Worm (Caenorhabditis elegans) whole organism, late embryonic: ENCODE results near the gene C13G5.2.
A peak's percentile ranks its signal among the peaks of the same experiment; 100 is the strongest.

Experiments
- C08G9.2 ChIP-seq: sonication (generic microtip); optimal IDR thresholded peaks from 2 replicates; lab custom pipeline; 2016; ENCODE audit warnings: mild to moderate bottlenecking, missing genetic modification characterization, moderate library complexity, missing compliant biosample characterization
- C38D4.7 ChIP-seq: fragments of 200-800 bp; sonication (Bioruptor generic); optimal IDR thresholded peaks from 2 replicates; lab custom pipeline; 2018; ENCODE audit warnings: mild to moderate bottlenecking, missing genetic modification characterization, moderate library complexity, missing compliant biosample characterization
- K02D7.2 ChIP-seq: sonication (generic microtip); optimal IDR thresholded peaks from 2 replicates; lab custom pipeline; 2017; ENCODE audit warnings: mild to moderate bottlenecking, missing genetic modification characterization, missing compliant biosample characterization
- K09A11.1 ChIP-seq: sonication (generic microtip); optimal IDR thresholded peaks from 2 replicates; lab custom pipeline; 2017; ENCODE audit warnings: antibody characterized with exemption, mild to moderate bottlenecking, missing genetic modification characterization, missing compliant biosample characterization; ENCODE audit not compliant: insufficient read depth
- T23F11.4 ChIP-seq: fragments of 200-800 bp; sonication (Bioruptor generic); optimal IDR thresholded peaks from 2 replicates; lab custom pipeline; 2018; ENCODE audit warnings: mild to moderate bottlenecking, missing genetic modification characterization, missing compliant biosample characterization
- ama-1 ChIP-seq: fragments of 150-350 bp; optimal IDR thresholded peaks from 2 replicates; lab custom pipeline; 2014
- ceh-18 ChIP-seq: sonication (generic microtip); optimal IDR thresholded peaks from 2 replicates; lab custom pipeline; 2016; ENCODE audit warnings: missing genetic modification characterization, missing compliant biosample characterization
- ceh-19 ChIP-seq: fragments of 200-800 bp; sonication (Bioruptor generic); optimal IDR thresholded peaks from 2 replicates; lab custom pipeline; 2018; ENCODE audit warnings: mild to moderate bottlenecking, missing genetic modification characterization, missing compliant biosample characterization
- ceh-30 ChIP-seq: fragments of 150-350 bp; optimal IDR thresholded peaks from 2 replicates; lab custom pipeline; 2014; ENCODE audit warnings: missing biosample characterization, missing genetic modification characterization
- ceh-34 ChIP-seq: sonication (generic microtip); optimal IDR thresholded peaks from 2 replicates; lab custom pipeline; 2016; ENCODE audit warnings: mild to moderate bottlenecking, missing genetic modification characterization, missing compliant biosample characterization
- ceh-45 ChIP-seq: fragments of 200-800 bp; sonication (Bioruptor generic); IDR thresholded peaks from 2 replicates; pipeline ENCODE4 v1.3.6; 2022; ENCODE audit warnings: missing genetic modification reagents, missing genetic modification characterization, missing compliant biosample characterization
- ceh-48 ChIP-seq: sonication (generic microtip); optimal IDR thresholded peaks from 2 replicates; lab custom pipeline; 2016; ENCODE audit warnings: missing genetic modification characterization, inconsistent platforms, missing compliant biosample characterization
- ceh-6 ChIP-seq: fragments of 200-800 bp; sonication (Bioruptor generic); optimal IDR thresholded peaks from 2 replicates; lab custom pipeline; 2018; ENCODE audit warnings: mild to moderate bottlenecking, missing genetic modification characterization, missing compliant biosample characterization
- ceh-9 ChIP-seq: sonication (generic microtip); optimal IDR thresholded peaks from 2 replicates; lab custom pipeline; 2016; ENCODE audit warnings: mild to moderate bottlenecking, missing genetic modification characterization, inconsistent platforms, missing compliant biosample characterization
- che-1 ChIP-seq: sonication (generic microtip); optimal IDR thresholded peaks from 2 replicates; lab custom pipeline; 2016; ENCODE audit warnings: mild to moderate bottlenecking, missing genetic modification characterization, missing compliant biosample characterization
- dmd-4 ChIP-seq: sonication (generic microtip); optimal IDR thresholded peaks from 2 replicates; lab custom pipeline; 2016; ENCODE audit warnings: borderline replicate concordance, missing genetic modification characterization, missing compliant biosample characterization
- elt-2 ChIP-seq: sonication (generic microtip); optimal IDR thresholded peaks from 2 replicates; lab custom pipeline; 2016; ENCODE audit warnings: missing genetic modification reagents, missing genetic modification characterization, missing compliant biosample characterization
- elt-4 ChIP-seq: sonication (generic microtip); optimal IDR thresholded peaks from 2 replicates; lab custom pipeline; 2016; ENCODE audit warnings: missing genetic modification characterization, missing compliant biosample characterization
- ets-4 ChIP-seq: sonication (generic microtip); optimal IDR thresholded peaks from 2 replicates; lab custom pipeline; 2016; ENCODE audit warnings: missing genetic modification characterization, missing compliant biosample characterization
- fkh-10 ChIP-seq: fragments of 150-350 bp; optimal IDR thresholded peaks from 2 replicates; lab custom pipeline; 2014; ENCODE audit warnings: missing biosample characterization, missing genetic modification reagents, missing genetic modification characterization
- gmeb-2 ChIP-seq: sonication (generic microtip); optimal IDR thresholded peaks from 2 replicates; lab custom pipeline; 2016; ENCODE audit warnings: missing genetic modification characterization, inconsistent platforms, missing compliant biosample characterization
- hlh-13 ChIP-seq: fragments of 200-800 bp; sonication (Bioruptor generic); optimal IDR thresholded peaks from 2 replicates; lab custom pipeline; 2018; ENCODE audit warnings: mild to moderate bottlenecking, missing genetic modification characterization, missing compliant biosample characterization
- hlh-15 ChIP-seq: sonication (generic microtip); optimal IDR thresholded peaks from 2 replicates; lab custom pipeline; 2016; ENCODE audit warnings: missing genetic modification characterization, missing compliant biosample characterization
- lim-6 ChIP-seq: sonication (generic microtip); optimal IDR thresholded peaks from 2 replicates; lab custom pipeline; 2016; ENCODE audit warnings: missing genetic modification characterization, missing compliant biosample characterization
- lin-11 ChIP-seq: fragments of 200-800 bp; sonication (Bioruptor generic); optimal IDR thresholded peaks from 2 replicates; lab custom pipeline; 2018; ENCODE audit warnings: mild to moderate bottlenecking, missing genetic modification characterization, missing compliant biosample characterization
- mec-3 ChIP-seq: sonication (generic microtip); optimal IDR thresholded peaks from 2 replicates; lab custom pipeline; 2016; ENCODE audit warnings: borderline replicate concordance, missing genetic modification characterization, missing compliant biosample characterization
- nhr-11 ChIP-seq: fragments of 150-350 bp; optimal IDR thresholded peaks from 2 replicates; lab custom pipeline; 2014; ENCODE audit warnings: missing biosample characterization, missing genetic modification characterization
- npax-4 ChIP-seq: sonication (generic microtip); optimal IDR thresholded peaks from 2 replicates; lab custom pipeline; 2016; ENCODE audit warnings: missing genetic modification characterization, missing compliant biosample characterization
- pat-9 ChIP-seq: fragments of 200-800 bp; sonication (Bioruptor generic); optimal IDR thresholded peaks from 2 replicates; lab custom pipeline; 2018; ENCODE audit warnings: mild to moderate bottlenecking, missing genetic modification characterization, moderate library complexity, missing compliant biosample characterization
- pax-1 ChIP-seq: fragments of 150-350 bp; optimal IDR thresholded peaks from 2 replicates; lab custom pipeline; 2014; ENCODE audit warnings: missing biosample characterization, missing genetic modification characterization
- pha-4 ChIP-seq: fragments of 150-350 bp; optimal IDR thresholded peaks from 2 replicates; lab custom pipeline; 2018; ENCODE audit warnings: missing biosample characterization, missing genetic modification reagents, missing genetic modification characterization
- pros-1 ChIP-seq: fragments of 150-350 bp; optimal IDR thresholded peaks from 2 replicates; lab custom pipeline; 2014; ENCODE audit warnings: missing biosample characterization, missing genetic modification reagents, missing genetic modification characterization
- sdc-2 ChIP-seq: sonication (generic microtip); optimal IDR thresholded peaks from 2 replicates; lab custom pipeline; 2016; ENCODE audit warnings: missing genotype, missing genetic modification characterization, missing compliant biosample characterization
- sox-2 ChIP-seq: fragments of 200-800 bp; sonication (Bioruptor generic); IDR thresholded peaks from 2 replicates; pipeline ENCODE4 v1.3.6; 2022; ENCODE audit warnings: missing genetic modification reagents, missing genetic modification characterization, missing compliant biosample characterization
- syd-9 ChIP-seq: sonication (generic microtip); optimal IDR thresholded peaks from 2 replicates; lab custom pipeline; 2016; ENCODE audit warnings: mild to moderate bottlenecking, missing genetic modification characterization, moderate library complexity, missing compliant biosample characterization
- ttx-3 ChIP-seq: sonication (generic microtip); optimal IDR thresholded peaks from 2 replicates; lab custom pipeline; 2016; ENCODE audit warnings: missing genetic modification reagents, missing genetic modification characterization, missing compliant biosample characterization
- unc-42 ChIP-seq: sonication (generic microtip); optimal IDR thresholded peaks from 2 replicates; lab custom pipeline; 2016; ENCODE audit warnings: missing genotype, missing genetic modification characterization, missing compliant biosample characterization

C13G5.2 gene

DNA sequence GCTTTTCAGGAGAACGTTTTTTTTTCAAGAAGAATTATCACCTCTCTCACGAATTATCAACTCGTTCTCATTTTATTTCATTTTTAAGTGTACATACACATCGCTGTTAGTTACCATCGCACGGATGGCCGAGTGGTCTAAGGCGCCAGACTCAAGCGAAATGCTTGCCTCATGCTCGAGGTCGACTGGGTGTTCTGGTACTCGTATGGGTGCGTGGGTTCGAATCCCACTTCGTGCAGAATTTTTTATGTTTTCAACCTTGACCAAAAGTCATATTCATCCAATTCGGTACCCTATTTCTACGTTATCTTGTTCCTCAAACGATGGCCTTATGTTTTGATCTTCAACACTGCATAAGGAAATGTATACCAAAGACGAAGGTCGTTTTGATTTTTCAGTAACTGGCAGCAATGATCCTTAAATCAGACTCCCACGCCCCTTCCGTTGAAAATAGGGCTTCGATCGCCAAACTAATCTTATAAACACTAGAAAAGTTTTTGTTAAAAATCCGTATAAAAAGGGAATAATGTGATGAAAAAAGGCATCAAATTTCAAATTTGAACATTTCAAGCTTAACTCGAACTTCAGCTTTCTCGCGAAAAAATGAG, 21.0 kb upstream of the C13G5.2 start, which contains the start of gene fip-1:
Gene fip-1 (plus strand): TSS at position 558 of the 608 bp plus-strand sequence.
- no peak for TF ChIP-seq C08G9.2 (tag; lab: Kevin White, UChicago)
- TF ChIP-seq nhr-11 = no peak
- no peak for TF ChIP-seq ets-4 (tag; lab: Kevin White, UChicago)
- no peak for TF ChIP-seq lin-11 (tag; lab: Kevin White, UChicago)
- no peak for TF ChIP-seq lim-6 (tag; lab: Kevin White, UChicago)

ce11 chrIII:8636803-8637202, 18.5 kb upstream of the C13G5.2 start:
- no peak for TF ChIP-seq ceh-30 (tag; lab: Kevin White, UChicago)
- TF ChIP-seq C38D4.7 = no peak
- TF ChIP-seq pros-1 (tag; lab: Kevin White, UChicago) = no peak
- TF ChIP-seq sox-2 = no peak
- no peak for TF ChIP-seq lim-6 (tag; lab: Kevin White, UChicago)
- TF ChIP-seq dmd-4 (tag; lab: Kevin White, UChicago) = no peak
- no peak for TF ChIP-seq ttx-3 (tag; lab: Kevin White, UChicago)
- TF ChIP-seq K09A11.1 (tag; lab: Kevin White, UChicago) = no peak
- TF ChIP-seq pat-9 (tag; lab: Kevin White, UChicago) = no peak
- TF ChIP-seq, all 69 proteins: peak for 0

DNA sequence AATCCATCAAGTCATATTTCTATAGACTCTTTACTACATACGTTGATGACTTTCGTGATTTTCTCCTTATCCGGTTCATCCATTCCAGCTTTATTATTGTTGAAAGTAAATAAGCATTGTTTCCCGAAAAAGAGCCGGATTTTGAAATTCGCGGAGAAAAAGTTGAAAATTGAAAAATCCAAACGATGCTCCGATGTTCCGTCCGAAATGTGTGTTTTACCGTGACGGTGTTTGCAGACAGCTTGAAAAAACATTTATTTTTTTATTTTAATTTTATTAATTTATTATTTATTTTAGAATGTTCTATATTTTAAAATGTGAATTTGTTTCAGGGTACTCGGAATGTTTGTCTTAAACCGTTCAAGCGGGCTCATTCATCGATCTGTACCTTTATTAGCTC, 12.6 kb upstream of the C13G5.2 start, which contains the start of gene dnj-10:
Gene dnj-10 (plus strand): TSS at position 333 of the 400 bp plus-strand sequence.
- TF ChIP-seq dmd-4 (tag; lab: Kevin White, UChicago) (no peak), unc-42 (tag; lab: Kevin White, UChicago) (peak; percentile 6)

DNA sequence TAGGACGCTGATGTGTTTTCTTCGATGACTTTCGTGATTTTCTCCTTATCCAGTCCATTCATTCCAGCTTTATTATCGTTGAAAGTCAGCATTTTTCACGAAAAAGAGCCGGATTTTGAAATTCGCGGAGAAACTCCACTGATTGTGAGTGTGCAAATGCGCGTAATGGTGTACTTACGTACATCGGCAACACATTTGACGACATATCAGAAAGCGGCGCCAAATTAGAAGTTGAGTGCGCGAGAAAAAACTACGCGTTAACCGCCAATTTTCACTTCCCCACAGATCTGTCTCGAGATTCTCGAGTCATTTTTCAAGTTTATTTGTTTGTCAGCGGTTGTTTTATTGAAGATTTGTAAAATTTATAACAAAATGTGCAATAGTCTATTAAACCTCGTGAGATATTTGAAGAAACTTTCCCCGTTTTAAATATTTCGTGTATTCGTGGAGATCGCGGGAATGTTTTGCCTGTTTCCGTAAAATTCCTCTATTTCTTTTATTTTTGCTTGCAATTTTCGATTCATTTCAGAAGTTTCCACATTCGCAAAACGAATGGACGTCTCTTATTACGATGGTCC, 10.2 kb upstream of the C13G5.2 start, which contains the start of the genes polk-1 and gpr-1:
Gene polk-1 (minus strand): TSS at position 186 of the 578 bp plus-strand sequence.
Gene gpr-1 (plus strand): TSS at position 528 of the 578 bp plus-strand sequence.
- TF ChIP-seq K02D7.2 (no peak), hlh-13 (GFP tag; lab: Kevin White, UChicago) (no peak), ama-1 (lab: Kevin White, UChicago) (no peak), ceh-6 (no peak), unc-42 (tag; lab: Kevin White, UChicago) (no peak), mec-3 (no peak), che-1 (tag; lab: Kevin White, UChicago) (no peak), sox-2 (no peak), pax-1 (tag; lab: Kevin White, UChicago) (no peak), ceh-48 (tag; lab: Kevin White, UChicago) (no peak), ceh-34 (tag; lab: Kevin White, UChicago) (no peak), T23F11.4 (GFP tag; lab: Kevin White, UChicago) (no peak), K09A11.1 (tag; lab: Kevin White, UChicago) (no peak), sdc-2 (tag; lab: Kevin White, UChicago) (no peak), lin-11 (tag; lab: Kevin White, UChicago) (no peak), ceh-19 (GFP tag; lab: Kevin White, UChicago) (no peak), pha-4 (no peak), elt-2 (tag; lab: Kevin White, UChicago) (no peak), ceh-45 (GFP tag; lab: Robert Waterston, UW) (no peak), gmeb-2 (tag; lab: Kevin White, UChicago) (no peak)

DNA sequence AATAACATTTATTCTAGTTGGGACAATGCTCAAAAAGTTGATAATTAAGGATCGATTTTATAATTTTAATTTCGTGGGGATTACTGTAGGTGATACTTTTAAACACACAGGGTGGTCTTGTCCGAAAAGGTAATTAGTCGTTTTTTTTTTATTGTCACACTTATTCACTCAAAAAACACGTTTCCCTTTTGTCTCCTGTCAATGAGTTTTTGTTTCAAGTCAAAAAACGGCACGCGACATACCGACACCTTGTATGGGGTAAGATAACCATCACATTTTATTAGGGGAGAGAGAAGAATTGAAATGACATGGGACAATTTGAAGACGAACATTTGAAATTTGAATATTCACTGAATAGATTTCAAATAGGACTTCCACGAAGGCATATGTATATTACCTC, 6.9 kb upstream of the C13G5.2 start:
- TF ChIP-seq npax-4 (tag; lab: Kevin White, UChicago) (no peak), dmd-4 (tag; lab: Kevin White, UChicago) (no peak), syd-9 (no peak), ceh-9 (tag; lab: Kevin White, UChicago) (no peak), hlh-15 (tag; lab: Kevin White, UChicago) (no peak), ceh-18 (no peak), lim-6 (tag; lab: Kevin White, UChicago) (no peak), elt-4 (tag; lab: Kevin White, UChicago) (no peak), fkh-10 (GFP tag; lab: Kevin White, UChicago) (no peak)
